Worm (Caenorhabditis elegans) whole organism, young adult: ENCODE results near the gene srz-24.

Experiments
- B0035.1 ChIP-seq: sonication (generic microtip); optimal IDR thresholded peaks from 2 replicates; lab custom pipeline; 2016; ENCODE audit warnings: missing genetic modification characterization, mild to moderate bottlenecking, missing compliant biosample characterization, missing genotype, missing genetic modification reagents
- B0261.1 ChIP-seq: sonication (generic microtip); optimal IDR thresholded peaks from 2 replicates; lab custom pipeline; 2016; ENCODE audit warnings: mild to moderate bottlenecking, missing genetic modification characterization, moderate library complexity, missing compliant biosample characterization
- D2030.7 ChIP-seq: fragments of 200-800 bp; sonication (Bioruptor generic); IDR thresholded peaks from 2 replicates; pipeline ENCODE4 v1.3.6; 2022; ENCODE audit warnings: missing genetic modification reagents, missing genetic modification characterization, missing compliant biosample characterization
- F23B12.7 ChIP-seq: sonication (generic microtip); optimal IDR thresholded peaks from 2 replicates; lab custom pipeline; 2017; ENCODE audit warnings: missing genetic modification characterization, mild to moderate bottlenecking, missing compliant biosample characterization, antibody characterized with exemption, moderate library complexity; ENCODE audit not compliant: insufficient read depth
- F33H1.4 ChIP-seq: fragments of 200-800 bp; sonication (Bioruptor generic); IDR thresholded peaks from 2 replicates; pipeline ENCODE4 v1.3.6; 2022; ENCODE audit warnings: missing genetic modification reagents, missing genetic modification characterization, missing compliant biosample characterization
- F55B11.4 ChIP-seq: sonication (generic microtip); optimal IDR thresholded peaks from 2 replicates; lab custom pipeline; 2016; ENCODE audit warnings: missing compliant biosample characterization, missing genetic modification characterization, borderline replicate concordance; ENCODE audit not compliant: insufficient read depth
- F57A8.1 ChIP-seq: fragments of 200-800 bp; sonication (Bioruptor generic); optimal IDR thresholded peaks from 2 replicates; lab custom pipeline; 2018; ENCODE audit warnings: mild to moderate bottlenecking, missing genetic modification characterization, moderate library complexity, missing compliant biosample characterization
- Y56A3A.18 ChIP-seq: fragments of 200-800 bp; sonication (Bioruptor generic); IDR thresholded peaks from 2 replicates; pipeline ENCODE4 v1.3.6; 2022; ENCODE audit warnings: missing genetic modification reagents, missing genetic modification characterization, missing compliant biosample characterization
- Y67H2A.10 ChIP-seq: fragments of 200-800 bp; sonication (Bioruptor generic); conservative IDR thresholded peaks from 2 replicates; pipeline ENCODE4 v1.3.6; 2022; ENCODE audit warnings: missing genetic modification reagents, missing genetic modification characterization, missing compliant biosample characterization
- ama-1 ChIP-seq, 3 experiments: fragments of 150-350 bp in 1 of 3; sonication (generic microtip) in 2 of 3; optimal IDR thresholded peaks; 2 replicates each; lab custom pipeline; 2014 to 2018; ENCODE audit warnings: missing biosample characterization in 2 of 3, missing genetic modification characterization in 2 of 3, missing genetic modification reagents in 2 of 3
- attf-3 ChIP-seq: fragments of 200-800 bp; sonication (Bioruptor generic); conservative IDR thresholded peaks from 2 replicates; pipeline ENCODE4 v1.3.6; 2022; ENCODE audit warnings: missing genetic modification reagents, missing genetic modification characterization, missing compliant biosample characterization
- attf-6 ChIP-seq: fragments of 200-800 bp; sonication (Bioruptor generic); IDR thresholded peaks from 2 replicates; pipeline ENCODE4 v1.3.6; 2022; ENCODE audit warnings: missing genetic modification reagents, missing genetic modification characterization, missing compliant biosample characterization
- cebp-1 ChIP-seq, 2 experiments: fragments of 200-800 bp in 1 of 2; sonication (Bioruptor generic) in 1 of 2; sonication (generic microtip) in 1 of 2; IDR thresholded peaks in 1 of 2; optimal IDR thresholded peaks in 1 of 2; 2 replicates each; pipeline versions ENCODE4 v1.3.6 to Lab custom; 2017 to 2022; ENCODE audit warnings: missing compliant biosample characterization in 2 of 2, missing genetic modification characterization in 2 of 2, mild to moderate bottlenecking in 1 of 2, missing genetic modification reagents in 1 of 2, moderate library complexity in 1 of 2
- ceh-100 ChIP-seq: fragments of 200-800 bp; sonication (Bioruptor generic); IDR thresholded peaks from 2 replicates; pipeline ENCODE4 v1.3.6; 2022; ENCODE audit warnings: missing genetic modification reagents, missing genetic modification characterization, missing compliant biosample characterization
- chd-7 ChIP-seq: sonication (generic microtip); optimal IDR thresholded peaks from 2 replicates; lab custom pipeline; 2016; ENCODE audit warnings: mild to moderate bottlenecking, missing genetic modification characterization, moderate library complexity, missing compliant biosample characterization
- egrh-3 ChIP-seq: fragments of 200-800 bp; sonication (Bioruptor generic); IDR thresholded peaks from 2 replicates; pipeline ENCODE4 v1.3.6; 2022; ENCODE audit warnings: missing genetic modification reagents, missing genetic modification characterization, missing compliant biosample characterization
- him-1 ChIP-seq: sonication (generic microtip); optimal IDR thresholded peaks from 2 replicates; lab custom pipeline; 2016; ENCODE audit warnings: missing genotype, missing genetic modification reagents, missing genetic modification characterization, missing compliant biosample characterization
- lag-1 ChIP-seq: fragments of 200-800 bp; sonication (Bioruptor generic); IDR thresholded peaks from 2 replicates; pipeline ENCODE4 v1.3.6; 2022; ENCODE audit warnings: missing genetic modification reagents, missing genetic modification characterization, missing compliant biosample characterization
- lin-40 ChIP-seq: sonication (generic microtip); optimal IDR thresholded peaks from 2 replicates; lab custom pipeline; 2016; ENCODE audit warnings: missing genetic modification characterization, mild to moderate bottlenecking, missing compliant biosample characterization, missing genotype, missing genetic modification reagents
- lin-54 ChIP-seq: fragments of 200-800 bp; sonication (Bioruptor generic); optimal IDR thresholded peaks from 2 replicates; lab custom pipeline; 2018; ENCODE audit warnings: mild to moderate bottlenecking, missing genetic modification characterization, missing compliant biosample characterization
- madf-10 ChIP-seq: sonication (generic microtip); optimal IDR thresholded peaks from 2 replicates; lab custom pipeline; 2016; ENCODE audit warnings: mild to moderate bottlenecking, missing genetic modification characterization, missing compliant biosample characterization
- snpc-1.1 ChIP-seq: sonication (generic microtip); optimal IDR thresholded peaks from 2 replicates; lab custom pipeline; 2017; ENCODE audit warnings: missing genetic modification characterization, mild to moderate bottlenecking, missing compliant biosample characterization, antibody characterized with exemption, moderate library complexity, missing genotype, missing genetic modification reagents; ENCODE audit not compliant: insufficient read depth
- snpc-4 ChIP-seq, 5 experiments: fragments of 150-350 bp in 1 of 5; sonication (generic microtip) in 4 of 5; optimal IDR thresholded peaks; 2 replicates each; lab custom pipeline; 2014 to 2018; ENCODE audit warnings: missing genetic modification characterization in 5 of 5, missing biosample characterization in 3 of 5, antibody characterized with exemption in 2 of 5, mild to moderate bottlenecking in 2 of 5, missing compliant biosample characterization in 2 of 5, missing genotype in 2 of 5, moderate library complexity in 2 of 5, missing genetic modification reagents in 1 of 5
- tbx-9 ChIP-seq: sonication (generic microtip); optimal IDR thresholded peaks from 2 replicates; lab custom pipeline; 2016; ENCODE audit warnings: borderline replicate concordance, missing genetic modification characterization, inconsistent platforms, missing compliant biosample characterization
- unc-62 ChIP-seq: fragments of 150-350 bp; optimal IDR thresholded peaks from 2 replicates; lab custom pipeline; 2014; ENCODE audit warnings: missing biosample characterization, missing genetic modification reagents, missing genetic modification characterization
- ztf-18 ChIP-seq: sonication (generic microtip); optimal IDR thresholded peaks from 2 replicates; lab custom pipeline; 2016; ENCODE audit warnings: missing genotype, mild to moderate bottlenecking, missing genetic modification characterization, missing compliant biosample characterization

The srz-24 gene

DNA sequence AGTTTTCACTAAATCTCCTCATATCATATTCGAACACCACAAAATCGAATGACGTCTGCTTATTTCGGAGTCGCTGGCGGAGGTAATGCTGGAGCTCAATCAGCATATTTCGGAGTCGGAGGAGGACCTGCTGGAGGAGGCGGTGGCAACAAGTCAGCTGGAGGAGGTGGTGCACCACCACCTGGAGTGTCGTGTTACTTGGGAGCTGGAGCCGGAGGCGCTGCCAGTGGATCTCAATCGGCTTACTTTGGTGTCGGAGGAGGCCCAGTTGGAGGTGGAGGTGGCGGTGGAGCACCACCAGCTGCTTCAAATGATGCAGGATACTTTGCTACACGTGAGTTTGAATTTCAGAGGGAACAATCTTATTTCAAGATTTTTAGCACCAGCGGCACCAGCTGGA is 35.5 kb upstream of the srz-24 start, which contains the start of gene ssq-4:
Gene ssq-4, plus strand, starts transcription at position 19 of the 400 bp plus-strand sequence.
- peak; percentile 75 for TF ChIP-seq egrh-3 (GFP tag; lab: Robert Waterston, UW)
- TF ChIP-seq, all 124 proteins: peak for 1; not testable (repeated sequence) for 123

DNA sequence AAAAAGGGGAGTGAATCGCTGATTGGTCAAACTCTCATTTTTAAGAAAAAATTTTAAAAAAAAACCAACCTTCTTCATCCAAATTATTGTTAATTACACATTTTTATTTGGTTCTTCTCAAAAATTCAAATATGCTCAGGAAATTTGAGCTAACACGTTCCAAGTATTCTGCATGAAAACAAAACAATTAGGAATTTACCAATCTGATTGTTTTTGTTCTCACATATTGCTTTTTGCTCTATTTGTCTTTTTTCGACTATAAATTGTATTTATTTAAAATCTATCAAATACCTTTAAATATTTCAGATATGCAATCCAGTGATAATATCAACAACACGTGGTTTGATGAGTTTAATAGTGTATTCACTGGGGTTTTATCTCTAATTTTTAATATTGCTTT is 31.3 kb upstream of the srz-24 start, which contains the start of gene srm-1:
Gene srm-1, plus strand, starts transcription at position 301 of the 400 bp plus-strand sequence.
- TF ChIP-seq B0035.1 (tag; lab: Kevin White, UChicago), result no peak
- TF ChIP-seq tbx-9 (tag; lab: Kevin White, UChicago), result no peak
- no peak for TF ChIP-seq Y67H2A.10 (GFP tag; lab: Robert Waterston, UW)
- TF ChIP-seq lin-54 (GFP tag; lab: Kevin White, UChicago), result no peak
- TF ChIP-seq attf-3 (GFP tag; lab: Robert Waterston, UW), result no peak
- TF ChIP-seq madf-10 (tag; lab: Kevin White, UChicago), result no peak
- TF ChIP-seq egrh-3 (GFP tag; lab: Robert Waterston, UW), result no peak
- TF ChIP-seq ceh-100 (GFP tag; lab: Robert Waterston, UW), result no peak
- TF ChIP-seq lag-1 (GFP tag; lab: Robert Waterston, UW), result no peak
- no peak for TF ChIP-seq F23B12.7 (tag; lab: Kevin White, UChicago)

DNA sequence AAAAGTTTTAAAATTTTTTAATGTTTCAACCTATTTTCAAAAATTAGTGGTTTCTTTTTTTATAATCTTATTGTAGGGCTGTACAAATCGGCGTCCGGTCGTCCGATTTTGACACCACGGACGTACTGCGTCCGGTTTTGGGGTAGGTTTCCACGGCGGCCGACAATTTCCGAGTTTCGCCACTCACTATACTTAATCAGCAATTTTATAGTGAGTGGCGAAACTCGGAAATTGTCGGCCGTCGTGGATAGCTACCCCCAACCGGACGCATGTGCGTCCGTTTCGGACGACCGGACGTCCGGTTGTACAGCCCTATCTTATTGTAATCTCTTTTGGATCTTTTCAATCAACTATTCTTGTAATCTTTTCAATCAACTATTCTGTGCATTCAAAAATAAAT is 30.1 kb upstream of the srz-24 start:
- peak; percentile 83 for TF ChIP-seq snpc-1.1 (tag; lab: Kevin White, UChicago)
- peak; percentile 62 for TF ChIP-seq snpc-4 (GFP tag; optimal IDR thresholded peaks at IDR 0.05; lab: Kevin White, UChicago)
- TF ChIP-seq snpc-4 (tag; optimal IDR thresholded peaks at IDR 0.05; lab: Kevin White, UChicago), result peak in 3 of 4 experiments; percentile 84 to 97 (median 92)
- TF ChIP-seq, all 124 proteins: peak for 2; not testable (repeated sequence) for 122

DNA sequence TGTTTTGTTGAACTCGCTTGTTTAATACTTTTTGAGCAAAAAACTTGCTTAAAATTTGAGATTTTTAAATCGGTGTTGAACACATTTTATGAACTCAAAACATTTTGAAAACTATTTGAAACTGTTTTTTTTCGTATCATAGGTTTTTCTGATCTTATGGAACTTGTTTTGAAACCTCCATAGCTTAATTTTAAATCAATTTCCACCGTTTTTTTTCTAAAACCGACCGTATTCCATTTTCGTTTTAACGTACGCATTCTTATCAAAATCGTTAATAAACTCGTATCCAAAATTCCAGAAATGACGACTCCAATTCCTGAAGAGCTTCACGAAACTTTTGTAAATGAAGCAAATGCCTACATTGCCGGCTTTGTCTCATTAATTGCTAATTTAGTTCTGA is 27.5 kb upstream of the srz-24 start, which contains the start of gene srm-2:
Gene srm-2, plus strand, starts transcription at position 301 of the 400 bp plus-strand sequence.
- TF ChIP-seq D2030.7 (GFP tag; lab: Robert Waterston, UW), result no peak
- no peak for TF ChIP-seq cebp-1 (GFP tag; IDR thresholded peaks at IDR 0.05; lab: Robert Waterston, UW)
- TF ChIP-seq cebp-1 (tag; optimal IDR thresholded peaks at IDR 0.05; lab: Kevin White, UChicago), result no peak
- TF ChIP-seq attf-6 (GFP tag; lab: Robert Waterston, UW), result no peak
- no peak for TF ChIP-seq Y67H2A.10 (GFP tag; lab: Robert Waterston, UW)
- no peak for TF ChIP-seq ztf-18 (tag; lab: Kevin White, UChicago)
- no peak for TF ChIP-seq lin-40 (tag; lab: Kevin White, UChicago)
- no peak for TF ChIP-seq Y56A3A.18 (GFP tag; lab: Robert Waterston, UW)
- TF ChIP-seq F33H1.4 (GFP tag; lab: Robert Waterston, UW), result no peak
- no peak for TF ChIP-seq him-1 (tag; lab: Kevin White, UChicago)
- TF ChIP-seq, all 124 proteins: peak for 0

DNA sequence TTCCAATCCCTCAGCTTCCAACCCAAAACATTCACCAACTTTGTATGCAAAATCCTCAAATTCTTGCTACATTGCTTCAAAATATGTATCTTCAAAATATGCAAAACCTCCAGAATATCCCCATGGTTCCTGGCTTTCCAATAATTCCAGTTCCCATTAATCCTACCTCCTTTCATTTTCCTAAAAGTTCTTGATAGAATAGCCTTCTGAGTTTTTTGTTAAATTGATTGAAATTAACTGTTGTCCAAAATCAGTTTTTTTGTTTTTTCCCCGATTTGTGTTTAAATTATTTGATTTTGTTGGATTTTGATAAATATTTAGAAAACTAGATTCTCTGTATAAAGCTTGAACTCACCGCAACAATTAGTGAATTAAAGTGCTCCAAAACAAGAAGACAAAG is 24.2 kb upstream of the srz-24 start:
- TF ChIP-seq unc-62 (GFP tag; lab: Kevin White, UChicago), result no peak
- no peak for TF ChIP-seq madf-10 (tag; lab: Kevin White, UChicago)
- TF ChIP-seq F55B11.4 (tag; lab: Kevin White, UChicago), result no peak

DNA sequence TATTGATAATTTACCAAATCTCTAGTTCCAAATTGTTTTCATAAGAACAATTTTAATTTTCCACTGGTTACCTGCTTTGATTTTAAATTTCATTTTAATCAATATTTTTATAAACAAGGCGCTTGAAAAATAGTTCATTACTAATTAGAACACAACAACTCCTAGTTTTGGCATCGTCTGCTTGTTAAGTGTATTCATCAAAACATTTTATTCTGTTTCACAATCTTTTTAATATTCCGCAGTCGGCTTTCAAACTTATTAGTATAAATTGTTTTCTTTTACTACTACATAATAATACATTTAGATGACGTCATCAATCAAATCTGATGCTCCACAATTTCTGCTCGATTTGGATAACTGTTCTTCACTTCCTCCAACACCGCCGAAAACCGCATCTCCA is 21.5 kb upstream of the srz-24 start, which contains the start of gene pes-1:
Gene pes-1, plus strand, starts transcription at position 301 of the 400 bp plus-strand sequence.
- TF ChIP-seq cebp-1 (GFP tag; IDR thresholded peaks at IDR 0.05; lab: Robert Waterston, UW) (no peak), cebp-1 (tag; optimal IDR thresholded peaks at IDR 0.05; lab: Kevin White, UChicago) (no peak), lin-54 (GFP tag; lab: Kevin White, UChicago) (no peak), B0261.1 (tag; lab: Kevin White, UChicago) (no peak), snpc-1.1 (tag; lab: Kevin White, UChicago) (no peak), chd-7 (no peak), F57A8.1 (GFP tag; lab: Kevin White, UChicago) (no peak), ztf-18 (tag; lab: Kevin White, UChicago) (no peak), ama-1 (optimal IDR thresholded peaks at IDR 0.05; lab: Kevin White, UChicago) (no peak), ama-1 (GFP tag; optimal IDR thresholded peaks at IDR 0.05; lab: Kevin White, UChicago) (no peak)
